Worm (Caenorhabditis elegans) whole organism, early embryonic: Measurements from ENCODE around the gene mix-1.

ENCODE experiments used
- B0310.2 ChIP-seq: sonication (generic microtip); optimal IDR thresholded peaks from 2 replicates; lab custom pipeline; 2016; ENCODE audit warnings: mild to moderate bottlenecking, missing genetic modification characterization, missing compliant biosample characterization
- F13C5.2 ChIP-seq: sonication (generic microtip); optimal IDR thresholded peaks from 2 replicates; lab custom pipeline; 2017; ENCODE audit warnings: mild to moderate bottlenecking, missing genetic modification characterization, inconsistent platforms, missing compliant biosample characterization
- aly-1 ChIP-seq: sonication (generic microtip); optimal IDR thresholded peaks from 2 replicates; lab custom pipeline; 2016; ENCODE audit warnings: missing genetic modification characterization, missing compliant biosample characterization
- ama-1 ChIP-seq: fragments of 150-350 bp; optimal IDR thresholded peaks from 2 replicates; lab custom pipeline; 2014
- ceh-13 ChIP-seq: fragments of 200-800 bp; sonication (Bioruptor generic); optimal IDR thresholded peaks from 2 replicates; lab custom pipeline; 2018; ENCODE audit warnings: mild to moderate bottlenecking, missing genetic modification characterization, missing compliant biosample characterization
- ceh-36 ChIP-seq: sonication (generic microtip); optimal IDR thresholded peaks from 2 replicates; lab custom pipeline; 2016; ENCODE audit warnings: missing genetic modification characterization, inconsistent platforms, missing compliant biosample characterization
- ets-7 ChIP-seq: sonication (generic microtip); optimal IDR thresholded peaks from 2 replicates; lab custom pipeline; 2016; ENCODE audit warnings: missing genotype, missing genetic modification characterization, missing compliant biosample characterization
- flt-1 ChIP-seq: fragments of 200-800 bp; sonication (Bioruptor generic); IDR thresholded peaks from 2 replicates; pipeline ENCODE4 v1.3.6; 2022; ENCODE audit warnings: missing genetic modification characterization, missing compliant biosample characterization
- hmbx-1 ChIP-seq: sonication (generic microtip); optimal IDR thresholded peaks from 2 replicates; lab custom pipeline; 2016; ENCODE audit warnings: mild to moderate bottlenecking, missing genetic modification characterization, missing compliant biosample characterization
- hmg-4 ChIP-seq: fragments of 200-800 bp; sonication (Bioruptor generic); optimal IDR thresholded peaks from 2 replicates; lab custom pipeline; 2018; ENCODE audit warnings: mild to moderate bottlenecking, missing genetic modification characterization, missing compliant biosample characterization
- hnd-1 ChIP-seq: sonication (generic microtip); optimal IDR thresholded peaks from 2 replicates; lab custom pipeline; 2016; ENCODE audit warnings: missing genetic modification characterization, missing compliant biosample characterization
- pes-1 ChIP-seq: fragments of 200-800 bp; sonication (Bioruptor generic); IDR thresholded peaks from 2 replicates; pipeline ENCODE4 v1.3.6; 2022; ENCODE audit warnings: missing genetic modification reagents, missing genetic modification characterization, missing compliant biosample characterization
- scrt-1 ChIP-seq: fragments of 200-800 bp; sonication (Bioruptor generic); IDR thresholded peaks from 2 replicates; pipeline ENCODE4 v1.3.6; 2022; ENCODE audit warnings: missing genetic modification characterization, missing compliant biosample characterization
- sea-1 ChIP-seq: fragments of 200-800 bp; sonication (Bioruptor generic); conservative IDR thresholded peaks from 2 replicates; pipeline ENCODE4 v1.3.6; 2022; ENCODE audit warnings: missing genetic modification characterization, missing compliant biosample characterization
- tbx-11 ChIP-seq: fragments of 200-800 bp; sonication (Bioruptor generic); IDR thresholded peaks from 2 replicates; pipeline ENCODE4 v1.3.6; 2022; ENCODE audit warnings: missing genetic modification characterization, missing compliant biosample characterization
- tbx-37 ChIP-seq: fragments of 200-800 bp; sonication (Bioruptor generic); conservative IDR thresholded peaks from 2 replicates; pipeline ENCODE4 v1.3.6; 2022; ENCODE audit warnings: missing genetic modification reagents, missing genetic modification characterization, missing compliant biosample characterization
- tra-4 ChIP-seq: sonication (generic microtip); optimal IDR thresholded peaks from 2 replicates; lab custom pipeline; 2017; ENCODE audit warnings: missing genetic modification characterization, missing compliant biosample characterization

Gene mix-1

ce11 chrII:10857077-10857476 is 33.0 kb downstream of the mix-1 start, which contains the start of gene M106.7:
TSS of gene M106.7 (minus strand) at chrII:10857177.
- TF ChIP-seq tbx-11 (GFP tag; lab: Robert Waterston, UW) (no peak), aly-1 (tag; lab: Kevin White, UChicago) (no peak), hmg-4 (no peak), tbx-37 (GFP tag; lab: Robert Waterston, UW) (no peak), ets-7 (tag; lab: Kevin White, UChicago) (no peak), scrt-1 (no peak), pes-1 (GFP tag; lab: Robert Waterston, UW) (no peak), tra-4 (no peak), sea-1 (GFP tag; lab: Robert Waterston, UW) (no peak), hmbx-1 (no peak), F13C5.2 (tag; lab: Kevin White, UChicago) (no peak), ceh-13 (GFP tag; lab: Kevin White, UChicago) (no peak), flt-1 (GFP tag; lab: Robert Waterston, UW) (no peak), B0310.2 (tag; lab: Kevin White, UChicago) (no peak), ama-1 (no peak), hnd-1 (tag; lab: Kevin White, UChicago) (no peak), ceh-36 (tag; lab: Kevin White, UChicago) (no peak)

ce11 chrII:10859359-10859758 is 35.3 kb downstream of the mix-1 start:
- no peak for TF ChIP-seq aly-1 (tag; lab: Kevin White, UChicago)
- TF ChIP-seq tbx-11 (GFP tag; lab: Robert Waterston, UW): no peak
- no peak for TF ChIP-seq tra-4
- TF ChIP-seq tbx-37 (GFP tag; lab: Robert Waterston, UW): no peak
- TF ChIP-seq ceh-13 (GFP tag; lab: Kevin White, UChicago): no peak
- no peak for TF ChIP-seq B0310.2 (tag; lab: Kevin White, UChicago)
- no peak for TF ChIP-seq flt-1 (GFP tag; lab: Robert Waterston, UW)
- TF ChIP-seq ets-7 (tag; lab: Kevin White, UChicago): no peak
- TF ChIP-seq hmbx-1: no peak
- no peak for TF ChIP-seq sea-1 (GFP tag; lab: Robert Waterston, UW)
- TF ChIP-seq ama-1: no peak
- TF ChIP-seq ceh-36 (tag; lab: Kevin White, UChicago): no peak
- TF ChIP-seq scrt-1: no peak
- no peak for TF ChIP-seq hnd-1 (tag; lab: Kevin White, UChicago)
- no peak for TF ChIP-seq hmg-4
- TF ChIP-seq F13C5.2 (tag; lab: Kevin White, UChicago): no peak
- no peak for TF ChIP-seq pes-1 (GFP tag; lab: Robert Waterston, UW)

ce11 chrII:10860840-10861239 is 36.8 kb downstream of the mix-1 start, which contains the start of gene M106.3:
TSS of gene M106.3 (minus strand) at chrII:10860909.
- TF ChIP-seq tbx-37 (GFP tag; lab: Robert Waterston, UW) (no peak), pes-1 (GFP tag; lab: Robert Waterston, UW) (no peak), hmbx-1 (no peak), aly-1 (tag; lab: Kevin White, UChicago) (no peak), ceh-13 (GFP tag; lab: Kevin White, UChicago) (no peak), tbx-11 (GFP tag; lab: Robert Waterston, UW) (no peak), ets-7 (tag; lab: Kevin White, UChicago) (no peak), flt-1 (GFP tag; lab: Robert Waterston, UW) (no peak), sea-1 (GFP tag; lab: Robert Waterston, UW) (no peak), ceh-36 (tag; lab: Kevin White, UChicago) (no peak), hnd-1 (tag; lab: Kevin White, UChicago) (no peak), F13C5.2 (tag; lab: Kevin White, UChicago) (no peak), B0310.2 (tag; lab: Kevin White, UChicago) (no peak)

DNA sequence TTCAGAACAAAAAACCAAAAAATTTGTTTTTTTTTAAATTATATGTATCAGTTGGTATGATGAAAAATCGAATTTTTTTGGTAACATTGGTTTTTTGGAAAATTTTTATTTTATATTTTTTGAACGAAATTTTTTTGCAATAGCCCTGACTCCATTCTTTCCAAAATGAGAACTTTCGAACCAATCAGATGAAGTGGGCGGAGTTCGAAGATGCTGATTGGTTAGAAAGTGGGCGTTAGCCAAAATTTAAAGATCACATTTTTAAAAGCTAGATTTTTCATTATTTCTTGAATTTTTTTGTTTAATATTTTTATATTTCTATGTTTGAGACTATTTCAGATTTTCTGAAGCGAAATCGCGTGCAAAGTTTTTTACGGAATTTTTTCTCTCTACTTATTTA is 37.3 kb downstream of the mix-1 start:
- TF ChIP-seq tbx-37 (GFP tag; lab: Robert Waterston, UW): no peak
- no peak for TF ChIP-seq sea-1 (GFP tag; lab: Robert Waterston, UW)
- no peak for TF ChIP-seq tra-4
- no peak for TF ChIP-seq ceh-13 (GFP tag; lab: Kevin White, UChicago)
- TF ChIP-seq pes-1 (GFP tag; lab: Robert Waterston, UW): no peak
- TF ChIP-seq ama-1: no peak
- TF ChIP-seq B0310.2 (tag; lab: Kevin White, UChicago): no peak
- TF ChIP-seq hmbx-1: no peak
- TF ChIP-seq scrt-1: no peak
- no peak for TF ChIP-seq ceh-36 (tag; lab: Kevin White, UChicago)
- TF ChIP-seq F13C5.2 (tag; lab: Kevin White, UChicago): no peak
- TF ChIP-seq hmg-4: no peak
- TF ChIP-seq tbx-11 (GFP tag; lab: Robert Waterston, UW): no peak
- TF ChIP-seq ets-7 (tag; lab: Kevin White, UChicago): no peak
- TF ChIP-seq flt-1 (GFP tag; lab: Robert Waterston, UW): no peak
- no peak for TF ChIP-seq hnd-1 (tag; lab: Kevin White, UChicago)
- TF ChIP-seq aly-1 (tag; lab: Kevin White, UChicago): no peak

- TF ChIP-seq pes-1 (GFP tag; lab: Robert Waterston, UW) (no peak), aly-1 (tag; lab: Kevin White, UChicago) (no peak), hmg-4 (no peak), ceh-36 (tag; lab: Kevin White, UChicago) (no peak), B0310.2 (tag; lab: Kevin White, UChicago) (no peak), tra-4 (no peak), hnd-1 (tag; lab: Kevin White, UChicago) (no peak), hmbx-1 (no peak), flt-1 (GFP tag; lab: Robert Waterston, UW) (no peak), ceh-13 (GFP tag; lab: Kevin White, UChicago) (no peak), sea-1 (GFP tag; lab: Robert Waterston, UW) (no peak), tbx-11 (GFP tag; lab: Robert Waterston, UW) (no peak), ets-7 (tag; lab: Kevin White, UChicago) (no peak), tbx-37 (GFP tag; lab: Robert Waterston, UW) (no peak), F13C5.2 (tag; lab: Kevin White, UChicago) (no peak), ama-1 (no peak), scrt-1 (no peak)
These were observed 37.9 kb downstream of the mix-1 start for ce11 chrII:10861723-10862486.
